Fruit fly (Drosophila melanogaster): ENCODE measurements around the gene IFT54.

Gene IFT54

dm6 chr3R:14331474-14331873, 29.2 kb downstream of the IFT54 start:
- TF ChIP-seq CG11617 (GFP tag; optimal IDR thresholded peaks at IDR 0.05) (no peak), CG7101 (tag; optimal IDR thresholded peaks at IDR 0.05) (no peak), pad (GFP tag; optimal IDR thresholded peaks at IDR 0.05) (no peak), Crg-1 (GFP tag; optimal IDR thresholded peaks at IDR 0.05) (no peak), kay (GFP tag; ENCODE audit: borderline replicate concordance) (no peak), cic (GFP tag; optimal IDR thresholded peaks at IDR 0.05) (no peak), CG12768 (GFP tag; optimal IDR thresholded peaks at IDR 0.05) (no peak), CG5204 (GFP tag; optimal IDR thresholded peaks at IDR 0.05) (no peak), cnc (optimal IDR thresholded peaks at IDR 0.05) (no peak)

- TF ChIP-seq toe (GFP tag; optimal IDR thresholded peaks at IDR 0.05): no peak
- no peak for TF ChIP-seq CG11617 (GFP tag; optimal IDR thresholded peaks at IDR 0.05)
- TF ChIP-seq CG12768 (GFP tag; optimal IDR thresholded peaks at IDR 0.05): no peak
- no peak for TF ChIP-seq bab1 (GFP tag; optimal IDR thresholded peaks at IDR 0.05)
- no peak for TF ChIP-seq CG14711 (tag; optimal IDR thresholded peaks at IDR 0.05)
- TF ChIP-seq tj (GFP tag; optimal IDR thresholded peaks at IDR 0.05): no peak
- TF ChIP-seq Mnt (GFP tag; optimal IDR thresholded peaks at IDR 0.05): no peak
- no peak for TF ChIP-seq Hr96 (GFP tag; optimal IDR thresholded peaks at IDR 0.05)
- no peak for TF ChIP-seq CG7101 (tag; optimal IDR thresholded peaks at IDR 0.05)
- no peak for TF ChIP-seq kay (GFP tag; ENCODE audit: borderline replicate concordance)
- no peak for TF ChIP-seq CG1620 (GFP tag; optimal IDR thresholded peaks at IDR 0.05)
- TF ChIP-seq Crg-1 (GFP tag; optimal IDR thresholded peaks at IDR 0.05): no peak
- TF ChIP-seq ovo (GFP tag; optimal IDR thresholded peaks at IDR 0.05): no peak
- TF ChIP-seq CG5204 (GFP tag; optimal IDR thresholded peaks at IDR 0.05): no peak
- TF ChIP-seq cic (GFP tag; optimal IDR thresholded peaks at IDR 0.05): no peak
- no peak for TF ChIP-seq cnc (optimal IDR thresholded peaks at IDR 0.05)
- no peak for TF ChIP-seq CG33017 (tag; optimal IDR thresholded peaks at IDR 0.05)
- TF ChIP-seq pad (GFP tag; optimal IDR thresholded peaks at IDR 0.05): no peak
- TF ChIP-seq Clk (GFP tag; optimal IDR thresholded peaks at IDR 0.05): no peak
Measured at dm6 chr3R:14332735-14333134, 30.5 kb downstream of the IFT54 start.

dm6 chr3R:14335504-14335903, 33.3 kb downstream of the IFT54 start:
- TF ChIP-seq CG14711 (tag; optimal IDR thresholded peaks at IDR 0.05): no peak
- peak; percentile 49 for TF ChIP-seq tj (GFP tag; optimal IDR thresholded peaks at IDR 0.05)

DNA sequence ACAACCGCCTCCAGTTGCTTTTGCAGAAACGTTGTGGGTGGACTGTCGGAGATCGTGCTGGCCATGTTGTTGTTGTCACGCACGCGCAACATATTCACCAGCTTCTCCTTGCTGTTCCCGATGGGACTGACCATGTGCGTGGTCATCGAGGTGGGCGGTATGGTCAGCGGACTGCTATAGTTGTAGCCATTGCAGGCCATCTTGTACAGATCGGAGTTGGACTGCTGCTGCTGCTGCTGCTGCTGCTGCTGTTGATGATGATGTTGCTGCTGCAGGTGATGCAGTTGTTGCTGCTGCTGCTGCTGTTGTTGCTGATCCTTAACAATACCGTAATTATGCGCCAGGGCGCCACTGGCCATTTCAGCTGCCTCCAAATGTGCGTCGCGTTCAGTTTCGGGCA, 42.5 kb downstream of the IFT54 start:
- TF ChIP-seq toe (GFP tag; optimal IDR thresholded peaks at IDR 0.05): no peak
- no peak for TF ChIP-seq cic (GFP tag; optimal IDR thresholded peaks at IDR 0.05)
- no peak for TF ChIP-seq ovo (GFP tag; optimal IDR thresholded peaks at IDR 0.05)
- TF ChIP-seq CG7101 (tag; optimal IDR thresholded peaks at IDR 0.05): no peak

dm6 chr3R:14346838-14347745, 44.9 kb downstream of the IFT54 start:
- TF ChIP-seq tj (GFP tag; optimal IDR thresholded peaks at IDR 0.05) (peak; percentile 27), CG33017 (tag; optimal IDR thresholded peaks at IDR 0.05) (no peak), bab1 (GFP tag; optimal IDR thresholded peaks at IDR 0.05) (peak; percentile 3), kay (GFP tag; ENCODE audit: borderline replicate concordance) (peak; percentile 46)

DNA sequence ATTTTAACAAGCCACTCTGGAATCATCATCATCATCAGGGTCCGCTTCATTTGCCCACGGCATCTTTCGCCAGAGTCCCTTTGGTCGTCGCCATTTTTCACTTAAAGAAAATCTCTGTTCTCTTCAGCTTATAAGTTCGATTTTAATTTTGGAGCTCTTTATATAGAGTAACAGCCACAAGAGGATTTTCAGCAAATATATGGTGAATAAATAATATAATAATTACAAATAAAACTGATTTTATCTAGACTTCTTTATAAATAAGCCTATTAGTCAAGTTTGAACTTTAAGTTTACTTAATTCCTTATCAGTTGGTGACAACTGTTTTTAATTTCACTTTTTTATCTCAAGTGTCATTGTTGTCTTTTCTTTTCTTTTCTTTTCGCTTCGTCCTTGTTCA, 46.3 kb downstream of the IFT54 start:
- TF ChIP-seq kay (GFP tag; ENCODE audit: borderline replicate concordance): peak; percentile 3
- TF ChIP-seq cic (GFP tag; optimal IDR thresholded peaks at IDR 0.05): no peak

DNA sequence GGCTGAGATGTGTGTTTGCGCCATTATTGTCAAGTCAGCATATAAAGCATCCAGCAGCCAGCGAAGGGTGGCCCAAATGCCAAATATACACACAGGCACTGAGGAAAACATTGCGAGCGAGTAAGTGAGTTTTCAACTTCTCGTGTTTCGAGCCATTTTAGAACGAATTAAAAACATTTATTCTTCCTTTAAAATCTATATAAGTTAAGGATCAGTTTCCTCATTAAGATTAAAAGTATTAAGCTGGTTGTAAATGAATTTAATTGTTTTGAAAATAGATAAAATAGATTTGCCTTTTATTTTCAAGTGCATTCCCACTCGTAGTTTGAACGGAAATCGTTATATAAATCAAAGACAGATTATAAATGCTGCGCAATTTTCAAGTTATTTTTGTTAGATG, 49.2 kb downstream of the IFT54 start:
- TF ChIP-seq toe (GFP tag; optimal IDR thresholded peaks at IDR 0.05) (no peak), CG33017 (tag; optimal IDR thresholded peaks at IDR 0.05) (no peak), CG12768 (GFP tag; optimal IDR thresholded peaks at IDR 0.05) (no peak), cnc (optimal IDR thresholded peaks at IDR 0.05) (no peak), CG7045 (GFP tag; optimal IDR thresholded peaks at IDR 0.05) (no peak), CG11617 (GFP tag; optimal IDR thresholded peaks at IDR 0.05) (no peak)

- TF ChIP-seq tj (GFP tag; optimal IDR thresholded peaks at IDR 0.05) (peak; percentile 55), CG1620 (GFP tag; optimal IDR thresholded peaks at IDR 0.05) (no peak), CG11617 (GFP tag; optimal IDR thresholded peaks at IDR 0.05) (peak; percentile 76), toe (GFP tag; optimal IDR thresholded peaks at IDR 0.05) (no peak), CG5204 (GFP tag; optimal IDR thresholded peaks at IDR 0.05) (no peak), CG14711 (tag; optimal IDR thresholded peaks at IDR 0.05) (peak; percentile 54), pad (GFP tag; optimal IDR thresholded peaks at IDR 0.05) (peak; percentile 41), cic (GFP tag; optimal IDR thresholded peaks at IDR 0.05) (no peak), CG12768 (GFP tag; optimal IDR thresholded peaks at IDR 0.05) (peak; percentile 58), CG33017 (tag; optimal IDR thresholded peaks at IDR 0.05) (peak; percentile 64), CG7101 (tag; optimal IDR thresholded peaks at IDR 0.05) (peak; percentile 70), cnc (optimal IDR thresholded peaks at IDR 0.05) (no peak), Clk (GFP tag; optimal IDR thresholded peaks at IDR 0.05) (peak; percentile 58), Mnt (GFP tag; optimal IDR thresholded peaks at IDR 0.05) (no peak), Crg-1 (GFP tag; optimal IDR thresholded peaks at IDR 0.05) (no peak), CG7045 (GFP tag; optimal IDR thresholded peaks at IDR 0.05) (peak; percentile 77), ovo (GFP tag; optimal IDR thresholded peaks at IDR 0.05) (peak; percentile 20), kay (GFP tag; ENCODE audit: borderline replicate concordance) (no peak), Hr96 (GFP tag; optimal IDR thresholded peaks at IDR 0.05) (no peak), bab1 (GFP tag; optimal IDR thresholded peaks at IDR 0.05) (peak; percentile 47)
Measured at dm6 chr3R:14353733-14354152, 51.5 kb downstream of the IFT54 start.
